Worm (Caenorhabditis elegans) whole organism, L4 larva: Measurements from ENCODE around the gene F54D10.8.

Experiments
- D1046.2 ChIP-seq: fragments of 200-800 bp; sonication (Bioruptor generic); IDR thresholded peaks from 2 replicates; pipeline ENCODE4 v1.3.6; 2022; ENCODE audit warnings: missing genetic modification characterization, missing compliant biosample characterization
- F44E2.7 ChIP-seq: fragments of 200-800 bp; sonication (Bioruptor generic); IDR thresholded peaks from 2 replicates; pipeline ENCODE4 v2.1.2; 2022; ENCODE audit warnings: missing genetic modification characterization, missing compliant biosample characterization
- Y5F2A.4 ChIP-seq: fragments of 200-800 bp; sonication (Bioruptor generic); optimal IDR thresholded peaks from 2 replicates; lab custom pipeline; 2018; ENCODE audit warnings: mild to moderate bottlenecking, missing genetic modification characterization, missing compliant biosample characterization
- Y75B8A.6 ChIP-seq: fragments of 200-800 bp; sonication (Bioruptor generic); IDR thresholded peaks from 2 replicates; pipeline ENCODE4 v1.3.6; 2022; ENCODE audit warnings: missing genetic modification reagents, missing genetic modification characterization, missing compliant biosample characterization
- aha-1 ChIP-seq: fragments of 150-350 bp; peaks from one replicate; lab custom pipeline; 2014; ENCODE audit warnings: missing biosample characterization, missing genetic modification characterization
- ceh-82 ChIP-seq: sonication (generic microtip); optimal IDR thresholded peaks from 2 replicates; lab custom pipeline; 2017; ENCODE audit warnings: missing biosample characterization, missing genetic modification characterization
- cey-2 ChIP-seq: sonication (generic microtip); optimal IDR thresholded peaks from 3 replicates; lab custom pipeline; 2017; ENCODE audit warnings: missing genetic modification characterization, mild to moderate bottlenecking, missing compliant biosample characterization, antibody characterized with exemption, borderline replicate concordance; ENCODE audit not compliant: insufficient read depth
- daf-12 ChIP-seq: fragments of 150-350 bp; optimal IDR thresholded peaks from 2 replicates; lab custom pipeline; 2014; ENCODE audit warnings: missing biosample characterization, missing genetic modification reagents, missing genetic modification characterization
- dmd-6 ChIP-seq: fragments of 200-800 bp; sonication (Bioruptor generic); IDR thresholded peaks from 2 replicates; pipeline ENCODE4 v1.3.6; 2022; ENCODE audit warnings: missing genetic modification reagents, missing genetic modification characterization, missing compliant biosample characterization
- duxl-1 ChIP-seq: sonication (generic microtip); optimal IDR thresholded peaks from 2 replicates; lab custom pipeline; 2016; ENCODE audit warnings: mild to moderate bottlenecking, missing genetic modification characterization, moderate library complexity, missing compliant biosample characterization; ENCODE audit not compliant: poor library complexity
- dve-1 ChIP-seq: sonication (generic microtip); optimal IDR thresholded peaks from 2 replicates; lab custom pipeline; 2017; ENCODE audit warnings: antibody characterized with exemption, mild to moderate bottlenecking, missing genetic modification characterization, missing compliant biosample characterization; ENCODE audit not compliant: insufficient read depth
- egl-43 ChIP-seq: fragments of 200-800 bp; sonication (Bioruptor generic); IDR thresholded peaks from 2 replicates; pipeline ENCODE4 v1.3.6; 2022; ENCODE audit warnings: missing genetic modification reagents, missing genetic modification characterization, missing compliant biosample characterization
- gei-8 ChIP-seq: fragments of 200-800 bp; sonication (Bioruptor generic); optimal IDR thresholded peaks from 2 replicates; lab custom pipeline; 2018; ENCODE audit warnings: mild to moderate bottlenecking, missing genetic modification characterization, missing compliant biosample characterization
- hif-1 ChIP-seq, 2 experiments: sonication (generic microtip); optimal IDR thresholded peaks; 2 replicates each; lab custom pipeline; 2016 to 2017; ENCODE audit warnings: missing compliant biosample characterization in 2 of 2, missing genetic modification characterization in 2 of 2, missing genetic modification reagents in 2 of 2, missing genotype in 2 of 2, mild to moderate bottlenecking in 1 of 2
- hmg-1.1 ChIP-seq: fragments of 200-800 bp; sonication (Bioruptor generic); IDR thresholded peaks from 2 replicates; pipeline ENCODE4 v1.3.6; 2022; ENCODE audit warnings: missing genetic modification reagents, missing genetic modification characterization, missing compliant biosample characterization
- lin-39 ChIP-seq: fragments of 150-350 bp; optimal IDR thresholded peaks from 2 replicates; lab custom pipeline; 2014; ENCODE audit warnings: missing biosample characterization, missing genetic modification reagents, missing genetic modification characterization
- madf-5 ChIP-seq, 2 experiments: fragments of 200-800 bp; sonication (Bioruptor generic); IDR thresholded peaks; 2 replicates each; pipeline ENCODE4 v1.3.6; 2022; ENCODE audit warnings: missing compliant biosample characterization in 2 of 2, missing genetic modification characterization in 2 of 2
- mdt-29 ChIP-seq: fragments of 200-800 bp; sonication (Bioruptor generic); IDR thresholded peaks from 2 replicates; pipeline ENCODE4 v1.3.6; 2022; ENCODE audit warnings: missing genetic modification reagents, missing genetic modification characterization, missing compliant biosample characterization
- mep-1 ChIP-seq: fragments of 150-350 bp; sonication (generic microtip); optimal IDR thresholded peaks from 3 replicates; lab custom pipeline; 2014; ENCODE audit warnings: missing biosample characterization, missing genetic modification characterization
- mes-2 ChIP-seq: sonication (generic microtip); optimal IDR thresholded peaks from 2 replicates; lab custom pipeline; 2016; ENCODE audit warnings: missing genotype, mild to moderate bottlenecking, missing genetic modification characterization, missing compliant biosample characterization; ENCODE audit not compliant: poor library complexity, severe bottlenecking
- mxl-2 ChIP-seq: fragments of 200-800 bp; sonication (Bioruptor generic); conservative IDR thresholded peaks from 2 replicates; pipeline ENCODE4 v1.3.6; 2022; ENCODE audit warnings: missing genetic modification reagents, missing genetic modification characterization, missing compliant biosample characterization
- nhr-102 ChIP-seq: sonication (generic microtip); optimal IDR thresholded peaks from 2 replicates; lab custom pipeline; 2016; ENCODE audit warnings: mild to moderate bottlenecking, missing genetic modification characterization, moderate library complexity, missing compliant biosample characterization
- nhr-237 ChIP-seq: sonication (generic microtip); optimal IDR thresholded peaks from 2 replicates; lab custom pipeline; 2017; ENCODE audit warnings: missing biosample characterization, missing genetic modification characterization
- php-3 ChIP-seq: fragments of 200-800 bp; sonication (Bioruptor generic); IDR thresholded peaks from 2 replicates; pipeline ENCODE4 v1.3.6; 2022; ENCODE audit warnings: missing genetic modification reagents, missing genetic modification characterization, missing compliant biosample characterization
- pqm-1 ChIP-seq: sonication (generic microtip); optimal IDR thresholded peaks from 2 replicates; lab custom pipeline; 2017; ENCODE audit warnings: missing biosample characterization, missing genetic modification characterization
- rbr-2 ChIP-seq: sonication (generic microtip); optimal IDR thresholded peaks from 2 replicates; lab custom pipeline; 2016; ENCODE audit warnings: missing genotype, missing genetic modification characterization, missing compliant biosample characterization
- set-16 ChIP-seq: fragments of 200-800 bp; sonication (Bioruptor generic); IDR thresholded peaks from 2 replicates; pipeline ENCODE4 v1.3.6; 2022; ENCODE audit warnings: missing genetic modification reagents, missing genetic modification characterization, missing compliant biosample characterization
- snpc-4 ChIP-seq: fragments of 150-350 bp; optimal IDR thresholded peaks from 2 replicates; lab custom pipeline; 2014; ENCODE audit warnings: missing biosample characterization, missing genetic modification characterization
- spr-1 ChIP-seq: sonication (generic microtip); optimal IDR thresholded peaks from 2 replicates; lab custom pipeline; 2016; ENCODE audit warnings: mild to moderate bottlenecking, missing genetic modification characterization, missing compliant biosample characterization
- tra-1 ChIP-seq: fragments of 200-800 bp; sonication (Bioruptor generic); IDR thresholded peaks from 2 replicates; pipeline ENCODE4 v1.3.6; 2022; ENCODE audit warnings: missing genetic modification reagents, missing genetic modification characterization, missing compliant biosample characterization
- unc-130 ChIP-seq: sonication (generic microtip); optimal IDR thresholded peaks from 2 replicates; lab custom pipeline; 2016; ENCODE audit warnings: missing genetic modification reagents, missing genetic modification characterization, missing compliant biosample characterization
- zfp-2 ChIP-seq: sonication (generic microtip); optimal IDR thresholded peaks from 2 replicates; lab custom pipeline; 2016; ENCODE audit warnings: mild to moderate bottlenecking, missing genetic modification characterization, missing compliant biosample characterization
- zfp-3 ChIP-seq: fragments of 200-800 bp; sonication (Bioruptor generic); conservative IDR thresholded peaks from 2 replicates; pipeline ENCODE4 v1.3.6; 2022; ENCODE audit warnings: missing genetic modification reagents, missing genetic modification characterization, missing compliant biosample characterization
- ztf-7 ChIP-seq: fragments of 150-350 bp; optimal IDR thresholded peaks from 2 replicates; lab custom pipeline; 2014; ENCODE audit warnings: missing biosample characterization, missing genetic modification characterization

The F54D10.8 gene

ce11 chrII:3785756-3786155 lies 41.9 kb downstream of the F54D10.8 start:
- TF ChIP-seq nhr-102 (tag; lab: Kevin White, UChicago) (no peak), lin-39 (no peak), rbr-2 (tag; lab: Kevin White, UChicago) (no peak), set-16 (GFP tag; lab: Robert Waterston, UW) (peak; percentile 78)

ce11 chrII:3785257-3785656 lies 42.4 kb downstream of the F54D10.8 start, which contains the start of gene T24E12.1:
Gene T24E12.1, plus strand, starts transcription at chrII:3785557.
- TF ChIP-seq dve-1 (tag; lab: Kevin White, UChicago), result no peak

- TF ChIP-seq dve-1 (tag; lab: Kevin White, UChicago) (no peak), mep-1 (tag; lab: Kevin White, UChicago) (no peak), php-3 (GFP tag; lab: Robert Waterston, UW) (no peak), unc-130 (GFP tag; lab: Kevin White, UChicago) (no peak), lin-39 (no peak), zfp-3 (no peak), gei-8 (no peak), pqm-1 (tag; lab: Kevin White, UChicago) (no peak)
These were observed 45.2 kb downstream of the F54D10.8 start, which contains the start of gene T24E12.2 for ce11 chrII:3782309-3783000. Gene T24E12.2, plus strand, starts transcription at chrII:3782950.

ce11 chrII:3781238-3781637 lies 46.5 kb downstream of the F54D10.8 start:
- TF ChIP-seq aha-1 (peak; percentile 74), mep-1 (tag; lab: Kevin White, UChicago) (no peak)

ce11 chrII:3779463-3779862 lies 48.2 kb downstream of the F54D10.8 start, which contains the start of gene T24E12.11:
Gene T24E12.11, minus strand, starts transcription at chrII:3779563.
- TF ChIP-seq Y75B8A.6 (GFP tag; lab: Robert Waterston, UW) (no peak), ceh-82 (tag; lab: Kevin White, UChicago) (no peak), cey-2 (tag; lab: Kevin White, UChicago) (no peak), Y5F2A.4 (no peak), daf-12 (tag; lab: Kevin White, UChicago) (no peak), spr-1 (tag; lab: Kevin White, UChicago) (no peak)
- TF ChIP-seq, all 104 proteins: peak for 0

ce11 chrII:3777802-3778201 lies 49.9 kb downstream of the F54D10.8 start:
- TF ChIP-seq D1046.2 (GFP tag; lab: Robert Waterston, UW) (no peak), tra-1 (GFP tag; lab: Robert Waterston, UW) (no peak), F44E2.7 (GFP tag; lab: Robert Waterston, UW) (no peak), hif-1 (tag; optimal IDR thresholded peaks at IDR 0.05; lab: Kevin White, UChicago) (no peak), madf-5 (GFP tag; IDR thresholded peaks at IDR 0.05; lab: Robert Waterston, UW) (no peak), snpc-4 (tag; lab: Kevin White, UChicago) (no peak), nhr-237 (tag; lab: Kevin White, UChicago) (no peak), duxl-1 (tag; lab: Kevin White, UChicago) (no peak), set-16 (GFP tag; lab: Robert Waterston, UW) (no peak), mdt-29 (no peak), dmd-6 (GFP tag; lab: Robert Waterston, UW) (no peak), zfp-2 (no peak), ztf-7 (tag; lab: Kevin White, UChicago) (no peak), hmg-1.1 (GFP tag; lab: Robert Waterston, UW) (no peak), mxl-2 (no peak), mes-2 (tag; lab: Kevin White, UChicago) (no peak), egl-43 (GFP tag; lab: Robert Waterston, UW) (no peak)
